Fruit fly (Drosophila melanogaster) S2 (cell line): ENCODE measurements around the gene CG13982.

Experiments
- CG8478 ChIP-seq: fragments of >200 bp; optimal IDR thresholded peaks from 2 replicates; lab custom pipeline; 2018
- CTCF ChIP-seq, 2 experiments: fragments of >200 bp; optimal IDR thresholded peaks; 2 replicates each; lab custom pipeline; 2018

- TF ChIP-seq CTCF (optimal IDR thresholded peaks at IDR 0.05; lab: Kevin White, UChicago) (no peak), CG8478 (lab: Kevin White, UChicago) (no peak)
These were observed 15.0 kb upstream of the CG13982 start, which contains the start of gene CG42369 for dm6 chr2L:6397149-6397548.
